Worm (Caenorhabditis elegans): Measurements from ENCODE around the gene F56C3.1.
A peak's percentile ranks its signal among the peaks of the same experiment; 100 is the strongest.

ce11 chrX:1344818-1345217 lies 42.3 kb upstream of the F56C3.1 start:
- TF ChIP-seq egl-27 (tag; optimal IDR thresholded peaks at IDR 0.05) (peak in 1 of 2 experiments; percentile 44), nhr-28 (tag; optimal IDR thresholded peaks at IDR 0.05) (no peak), elt-2 (tag; optimal IDR thresholded peaks at IDR 0.05) (peak; percentile 84)
